Worm (Caenorhabditis elegans) whole organism, L4 larva: ENCODE data around the gene Y38E10A.22.

Experiments
- F26F4.8 ChIP-seq: fragments of 200-800 bp; sonication (Bioruptor generic); conservative IDR thresholded peaks from 2 replicates; pipeline ENCODE4 v1.3.6; 2022; ENCODE audit warnings: missing genetic modification characterization, missing compliant biosample characterization
- Y48G9A.11 ChIP-seq: fragments of 200-800 bp; sonication (Bioruptor generic); IDR thresholded peaks from 2 replicates; pipeline ENCODE4 v1.3.6; 2022; ENCODE audit warnings: missing genetic modification reagents, missing genetic modification characterization, missing compliant biosample characterization
- Y5F2A.4 ChIP-seq: fragments of 200-800 bp; sonication (Bioruptor generic); optimal IDR thresholded peaks from 2 replicates; lab custom pipeline; 2018; ENCODE audit warnings: mild to moderate bottlenecking, missing genetic modification characterization, missing compliant biosample characterization
- aha-1 ChIP-seq: fragments of 150-350 bp; peaks from one replicate; lab custom pipeline; 2014; ENCODE audit warnings: missing biosample characterization, missing genetic modification characterization
- aly-2 ChIP-seq: sonication (generic microtip); optimal IDR thresholded peaks from 2 replicates; lab custom pipeline; 2018; ENCODE audit warnings: missing biosample characterization, missing genetic modification characterization
- arid-1 ChIP-seq: fragments of 200-800 bp; sonication (Bioruptor generic); conservative IDR thresholded peaks from 2 replicates; pipeline ENCODE4 v1.3.6; 2022; ENCODE audit warnings: missing genetic modification reagents, missing genetic modification characterization, missing compliant biosample characterization
- ceh-28 ChIP-seq: fragments of 150-350 bp; optimal IDR thresholded peaks from 2 replicates; lab custom pipeline; 2014; ENCODE audit warnings: missing biosample characterization, missing genetic modification reagents, missing genetic modification characterization
- ceh-32 ChIP-seq: sonication (generic microtip); optimal IDR thresholded peaks from 2 replicates; lab custom pipeline; 2016; ENCODE audit warnings: mild to moderate bottlenecking, missing genetic modification characterization, missing compliant biosample characterization; ENCODE audit not compliant: poor library complexity
- ceh-82 ChIP-seq: sonication (generic microtip); optimal IDR thresholded peaks from 2 replicates; lab custom pipeline; 2017; ENCODE audit warnings: missing biosample characterization, missing genetic modification characterization
- cey-2 ChIP-seq: sonication (generic microtip); optimal IDR thresholded peaks from 3 replicates; lab custom pipeline; 2017; ENCODE audit warnings: missing genetic modification characterization, mild to moderate bottlenecking, missing compliant biosample characterization, antibody characterized with exemption, borderline replicate concordance; ENCODE audit not compliant: insufficient read depth
- ctbp-1 ChIP-seq: fragments of 200-800 bp; sonication (Bioruptor generic); IDR thresholded peaks from 2 replicates; pipeline ENCODE4 v1.3.6; 2022; ENCODE audit warnings: missing genetic modification reagents, missing genetic modification characterization, missing compliant biosample characterization
- daf-19 ChIP-seq: fragments of 200-800 bp; sonication (Bioruptor generic); conservative IDR thresholded peaks from 2 replicates; pipeline ENCODE4 v1.3.6; 2022; ENCODE audit warnings: missing genetic modification characterization, missing compliant biosample characterization
- daf-8 ChIP-seq: fragments of 200-800 bp; sonication (Bioruptor generic); IDR thresholded peaks from 2 replicates; pipeline ENCODE4 v1.3.6; 2022; ENCODE audit warnings: missing genetic modification characterization, missing compliant biosample characterization
- dmd-9 ChIP-seq: fragments of 200-800 bp; sonication (Bioruptor generic); IDR thresholded peaks from 2 replicates; pipeline ENCODE4 v1.3.6; 2022; ENCODE audit warnings: missing genetic modification reagents, missing genetic modification characterization, missing compliant biosample characterization
- dpl-1 ChIP-seq: fragments of 150-350 bp; optimal IDR thresholded peaks from 2 replicates; lab custom pipeline; 2014; ENCODE audit warnings: missing biosample characterization, missing genetic modification reagents, missing genetic modification characterization
- egl-27 ChIP-seq: sonication (generic microtip); optimal IDR thresholded peaks from 3 replicates; lab custom pipeline; 2017; ENCODE audit warnings: missing biosample characterization, missing genetic modification reagents, missing genetic modification characterization
- hlh-30 ChIP-seq: sonication (generic microtip); optimal IDR thresholded peaks from 2 replicates; lab custom pipeline; 2017; ENCODE audit warnings: antibody characterized with exemption, mild to moderate bottlenecking, missing genetic modification characterization, missing compliant biosample characterization; ENCODE audit not compliant: insufficient read depth
- madf-9 ChIP-seq: fragments of 200-800 bp; sonication (Bioruptor generic); conservative IDR thresholded peaks from 2 replicates; pipeline ENCODE4 v1.3.6; 2022; ENCODE audit warnings: missing genetic modification reagents, missing genetic modification characterization, missing compliant biosample characterization
- mdl-1 ChIP-seq, 2 experiments: fragments of 150-350 bp in 1 of 2; sonication (generic microtip) in 1 of 2; optimal IDR thresholded peaks; 2 replicates each; lab custom pipeline; 2014 to 2017; ENCODE audit warnings: missing biosample characterization in 2 of 2, missing genetic modification characterization in 2 of 2
- mep-1 ChIP-seq: fragments of 150-350 bp; sonication (generic microtip); optimal IDR thresholded peaks from 3 replicates; lab custom pipeline; 2014; ENCODE audit warnings: missing biosample characterization, missing genetic modification characterization
- mes-2 ChIP-seq: sonication (generic microtip); optimal IDR thresholded peaks from 2 replicates; lab custom pipeline; 2016; ENCODE audit warnings: missing genotype, mild to moderate bottlenecking, missing genetic modification characterization, missing compliant biosample characterization; ENCODE audit not compliant: poor library complexity, severe bottlenecking
- nhr-10 ChIP-seq: fragments of 150-350 bp; optimal IDR thresholded peaks from 2 replicates; lab custom pipeline; 2014; ENCODE audit warnings: missing biosample characterization, missing genetic modification characterization
- nhr-111 ChIP-seq: fragments of 200-800 bp; sonication (Bioruptor generic); optimal IDR thresholded peaks from 2 replicates; lab custom pipeline; 2018; ENCODE audit warnings: mild to moderate bottlenecking, missing genetic modification characterization, missing compliant biosample characterization
- nhr-25 ChIP-seq: sonication (generic microtip); optimal IDR thresholded peaks from 2 replicates; lab custom pipeline; 2017; ENCODE audit warnings: missing genetic modification characterization, mild to moderate bottlenecking, missing compliant biosample characterization, antibody characterized with exemption, moderate library complexity, borderline replicate concordance; ENCODE audit not compliant: insufficient read depth
- nhr-28 ChIP-seq: fragments of 150-350 bp; optimal IDR thresholded peaks from 2 replicates; lab custom pipeline; 2014; ENCODE audit warnings: missing biosample characterization, missing genetic modification characterization
- nhr-77 ChIP-seq: fragments of 150-350 bp; optimal IDR thresholded peaks from 2 replicates; lab custom pipeline; 2014; ENCODE audit warnings: missing biosample characterization, missing genetic modification characterization
- pqm-1 ChIP-seq: sonication (generic microtip); optimal IDR thresholded peaks from 2 replicates; lab custom pipeline; 2017; ENCODE audit warnings: missing biosample characterization, missing genetic modification characterization
- saeg-2 ChIP-seq: fragments of 200-800 bp; sonication (Bioruptor generic); IDR thresholded peaks from 2 replicates; pipeline ENCODE4 v1.3.6; 2022; ENCODE audit warnings: missing genetic modification reagents, missing genetic modification characterization, missing compliant biosample characterization
- sdz-12 ChIP-seq: fragments of 200-800 bp; sonication (Bioruptor generic); optimal IDR thresholded peaks from 2 replicates; lab custom pipeline; 2018; ENCODE audit warnings: mild to moderate bottlenecking, missing genetic modification characterization, missing compliant biosample characterization
- set-16 ChIP-seq: fragments of 200-800 bp; sonication (Bioruptor generic); IDR thresholded peaks from 2 replicates; pipeline ENCODE4 v1.3.6; 2022; ENCODE audit warnings: missing genetic modification reagents, missing genetic modification characterization, missing compliant biosample characterization
- skn-1 ChIP-seq: fragments of 150-350 bp; optimal IDR thresholded peaks from 2 replicates; lab custom pipeline; 2014; ENCODE audit warnings: missing biosample characterization, missing genetic modification characterization
- spr-3 ChIP-seq: fragments of 200-800 bp; sonication (Bioruptor generic); optimal IDR thresholded peaks from 2 replicates; lab custom pipeline; 2018; ENCODE audit warnings: mild to moderate bottlenecking, missing genetic modification characterization, missing compliant biosample characterization
- tag-97 ChIP-seq: fragments of 200-800 bp; sonication (Bioruptor generic); IDR thresholded peaks from 2 replicates; pipeline ENCODE4 v1.3.6; 2022; ENCODE audit warnings: missing genetic modification characterization, missing compliant biosample characterization
- unc-62 ChIP-seq, 3 experiments: fragments of 150-350 bp in 1 of 3; sonication (generic microtip); optimal IDR thresholded peaks in 2 of 3; peaks in 1 of 3; 1 replicate in 1 of 3; 2 replicates in 2 of 3; lab custom pipeline; 2014 to 2017; ENCODE audit warnings: missing biosample characterization in 3 of 3, missing genetic modification characterization in 3 of 3, missing genetic modification reagents in 3 of 3, missing genotype in 1 of 3
- vab-7 ChIP-seq: fragments of 200-800 bp; sonication (Bioruptor generic); IDR thresholded peaks from 2 replicates; pipeline ENCODE4 v1.3.6; 2022; ENCODE audit warnings: missing genetic modification reagents, missing genetic modification characterization, missing compliant biosample characterization
- zag-1 ChIP-seq: fragments of 150-350 bp; optimal IDR thresholded peaks from 2 replicates; lab custom pipeline; 2014; ENCODE audit warnings: missing biosample characterization, missing genetic modification characterization
- ztf-7 ChIP-seq: fragments of 150-350 bp; optimal IDR thresholded peaks from 2 replicates; lab custom pipeline; 2014; ENCODE audit warnings: missing biosample characterization, missing genetic modification characterization

Gene Y38E10A.22

ce11 chrII:12696116-12696515, 18.5 kb upstream of the Y38E10A.22 start:
- TF ChIP-seq aha-1 (tag; lab: Kevin White, UChicago): peak; percentile 76
- TF ChIP-seq set-16 (GFP tag; lab: Robert Waterston, UW): peak; percentile 64; the same call in 1 of the 2 replicates
- TF ChIP-seq arid-1: no peak
- no peak for TF ChIP-seq ceh-32 (tag; lab: Kevin White, UChicago)
- TF ChIP-seq F26F4.8 (GFP tag; lab: Robert Waterston, UW): 0 out of 2 replicates have a peak, but pooled peaks have one; percentile 45
- no peak for TF ChIP-seq Y5F2A.4
- TF ChIP-seq tag-97 (GFP tag; lab: Robert Waterston, UW): no peak
- TF ChIP-seq nhr-10 (tag; lab: Kevin White, UChicago): no peak
- no peak for TF ChIP-seq Y48G9A.11

DNA sequence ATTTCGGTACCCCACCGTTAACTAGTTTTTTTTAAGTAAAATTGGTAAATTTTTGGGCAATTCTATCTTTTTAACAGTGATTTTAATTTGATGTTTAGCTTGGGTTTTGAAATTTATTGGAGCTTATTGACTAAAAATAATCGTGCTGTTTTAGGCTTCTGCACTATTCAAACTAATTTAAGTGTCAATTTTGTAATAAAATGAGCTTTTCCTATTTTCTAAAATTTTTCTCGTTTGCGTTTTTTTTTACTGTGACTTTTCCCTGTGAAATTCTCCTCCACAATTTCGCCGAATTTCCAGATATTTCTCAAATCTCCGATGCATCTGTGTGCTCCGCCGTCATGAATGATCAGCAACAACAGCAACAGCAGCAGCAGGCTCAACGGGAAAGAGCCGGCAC, 16.5 kb upstream of the Y38E10A.22 start, which contains the start of gene tbc-17:
Gene tbc-17 (plus strand): TSS at position 301 of the 400 bp plus-strand sequence.
- TF ChIP-seq ceh-82 (tag; lab: Kevin White, UChicago) (no peak), cey-2 (tag; lab: Kevin White, UChicago) (no peak), nhr-77 (tag; lab: Kevin White, UChicago) (no peak), ztf-7 (tag; lab: Kevin White, UChicago) (no peak), nhr-25 (no peak), mdl-1 (tag; optimal IDR thresholded peaks at IDR 0.05; lab: Kevin White, UChicago) (no peak), sdz-12 (GFP tag; lab: Kevin White, UChicago) (no peak), skn-1 (tag; lab: Kevin White, UChicago) (no peak), tag-97 (GFP tag; lab: Robert Waterston, UW) (no peak), ceh-28 (tag; lab: Kevin White, UChicago) (no peak), pqm-1 (no peak), aha-1 (tag; lab: Kevin White, UChicago) (no peak), F26F4.8 (GFP tag; lab: Robert Waterston, UW) (no peak), vab-7 (GFP tag; lab: Robert Waterston, UW) (no peak), hlh-30 (no peak), daf-19 (GFP tag; lab: Robert Waterston, UW) (no peak), zag-1 (tag; lab: Kevin White, UChicago) (no peak), nhr-28 (no peak)

ce11 chrII:12692694-12693093, 15.1 kb upstream of the Y38E10A.22 start:
- TF ChIP-seq ctbp-1 (GFP tag; lab: Robert Waterston, UW) (no peak), saeg-2 (GFP tag; lab: Robert Waterston, UW) (no peak), ceh-28 (tag; lab: Kevin White, UChicago) (no peak), nhr-111 (GFP tag; lab: Kevin White, UChicago) (no peak), F26F4.8 (GFP tag; lab: Robert Waterston, UW) (no peak), spr-3 (GFP tag; lab: Kevin White, UChicago) (no peak), ztf-7 (tag; lab: Kevin White, UChicago) (no peak), dpl-1 (no peak), madf-9 (GFP tag; lab: Robert Waterston, UW) (no peak), mdl-1 (tag; optimal IDR thresholded peaks at IDR 0.05; lab: Kevin White, UChicago) (no peak), aly-2 (tag; lab: Kevin White, UChicago) (no peak)

- TF ChIP-seq set-16 (GFP tag; lab: Robert Waterston, UW): no peak
- TF ChIP-seq unc-62 (GFP tag; optimal IDR thresholded peaks at IDR 0.05 in 1 of 2; lab: Kevin White, UChicago): no peak
- no peak for TF ChIP-seq unc-62 (tag; optimal IDR thresholded peaks at IDR 0.05; lab: Kevin White, UChicago)
- no peak for TF ChIP-seq egl-27 (tag; lab: Kevin White, UChicago)
- TF ChIP-seq mep-1 (tag; lab: Kevin White, UChicago): peak; percentile 3
- TF ChIP-seq daf-19 (GFP tag; lab: Robert Waterston, UW): no peak
- TF ChIP-seq dmd-9 (GFP tag; lab: Robert Waterston, UW): no peak
- no peak for TF ChIP-seq daf-8
- peak; percentile 81 for TF ChIP-seq nhr-28
- TF ChIP-seq hlh-30: peak; percentile 47
- TF ChIP-seq mes-2: no peak
Measured at ce11 chrII:12691351-12691750, 13.7 kb upstream of the Y38E10A.22 start.
